Fruit fly (Drosophila melanogaster) whole organism, prepupa: ENCODE measurements around the gene Spn38F.

ENCODE experiments used
- CG3032 ChIP-seq: fragments of 200-800 bp; optimal IDR thresholded peaks from 2 replicates; lab custom pipeline; 2019; ENCODE audit warnings: missing biosample characterization, mild to moderate bottlenecking, missing genetic modification characterization, moderate library complexity
- CG34406 ChIP-seq: fragments of 200-800 bp; sonication (Bioruptor generic); optimal IDR thresholded peaks from 3 replicates; lab custom pipeline; 2016; ENCODE audit warnings: missing biosample characterization, missing genetic modification characterization
- CG3919 ChIP-seq: fragments of 200-800 bp; sonication (Bioruptor generic); optimal IDR thresholded peaks from 3 replicates; lab custom pipeline; 2016; ENCODE audit warnings: missing biosample characterization, missing genetic modification characterization
- Eip93F ChIP-seq: fragments of 200-800 bp; sonication (Bioruptor generic); optimal IDR thresholded peaks from 2 replicates; lab custom pipeline; 2016; ENCODE audit warnings: missing biosample characterization, mild to moderate bottlenecking, missing genetic modification characterization
- OdsH ChIP-seq: fragments of 200-800 bp; sonication (Bioruptor generic); optimal IDR thresholded peaks from 3 replicates; lab custom pipeline; 2016; ENCODE audit warnings: missing biosample characterization, missing genetic modification characterization
- Sox102F ChIP-seq: fragments of 200-800 bp; sonication (Bioruptor generic); optimal IDR thresholded peaks from 2 replicates; lab custom pipeline; 2016; ENCODE audit warnings: missing biosample characterization, mild to moderate bottlenecking, missing genetic modification characterization
- cyc ChIP-seq: fragments of 200-800 bp; sonication (Bioruptor generic); optimal IDR thresholded peaks from 3 replicates; lab custom pipeline; 2016; ENCODE audit warnings: missing biosample characterization, missing genetic modification characterization
- esn ChIP-seq: fragments of 200-800 bp; sonication (Bioruptor generic); optimal IDR thresholded peaks from 2 replicates; lab custom pipeline; 2016; ENCODE audit warnings: missing biosample characterization, mild to moderate bottlenecking, missing genetic modification characterization, moderate library complexity
- net ChIP-seq: fragments of 200-800 bp; sonication (Bioruptor generic); optimal IDR thresholded peaks from 3 replicates; lab custom pipeline; 2016; ENCODE audit warnings: missing biosample characterization, missing genetic modification characterization
- ss ChIP-seq, 2 experiments: fragments of 200-800 bp; sonication (Bioruptor generic); optimal IDR thresholded peaks; 2 replicates in 1 of 2; 3 replicates in 1 of 2; lab custom pipeline; 2017 to 2018; ENCODE audit warnings: mild to moderate bottlenecking in 2 of 2, missing biosample characterization in 2 of 2, missing genetic modification characterization in 2 of 2, moderate library complexity in 1 of 2

DNA sequence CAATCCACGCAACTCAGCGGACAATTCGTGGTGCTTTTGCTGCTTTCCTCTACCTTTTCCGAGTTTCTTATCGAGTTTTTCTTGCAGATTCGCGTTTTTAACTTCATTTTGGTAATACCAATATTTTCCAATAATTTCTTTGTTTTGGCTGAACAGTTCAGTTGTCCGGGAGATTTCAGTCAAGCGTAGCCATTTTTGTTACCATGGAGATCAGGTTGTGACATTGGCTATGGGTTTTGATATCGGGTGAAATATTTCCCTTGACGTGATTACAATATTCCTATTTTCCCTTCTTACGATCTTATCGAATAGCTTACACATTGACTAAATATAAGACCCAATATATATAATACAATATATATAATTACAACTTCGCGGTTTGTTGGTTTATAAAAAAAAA lies 2.3 kb downstream of the Spn38F start, which contains the start of gene Oseg5:
- TF ChIP-seq Eip93F (GFP tag; lab: Kevin White, UChicago) (no peak), ss (GFP tag; optimal IDR thresholded peaks at IDR 0.05; lab: Kevin White, UChicago) (no peak), CG3919 (no peak), net (GFP tag; lab: Kevin White, UChicago) (no peak), Sox102F (GFP tag; lab: Kevin White, UChicago) (no peak), CG34406 (GFP tag; lab: Kevin White, UChicago) (no peak), OdsH (GFP tag; lab: Kevin White, UChicago) (no peak), esn (GFP tag; lab: Kevin White, UChicago) (no peak), CG3032 (tag; lab: Kevin White, UChicago) (no peak), cyc (GFP tag; lab: Kevin White, UChicago) (no peak)
